Fruit fly (Drosophila melanogaster): Measurements from ENCODE around the gene CG31715.

The CG31715 gene

DNA sequence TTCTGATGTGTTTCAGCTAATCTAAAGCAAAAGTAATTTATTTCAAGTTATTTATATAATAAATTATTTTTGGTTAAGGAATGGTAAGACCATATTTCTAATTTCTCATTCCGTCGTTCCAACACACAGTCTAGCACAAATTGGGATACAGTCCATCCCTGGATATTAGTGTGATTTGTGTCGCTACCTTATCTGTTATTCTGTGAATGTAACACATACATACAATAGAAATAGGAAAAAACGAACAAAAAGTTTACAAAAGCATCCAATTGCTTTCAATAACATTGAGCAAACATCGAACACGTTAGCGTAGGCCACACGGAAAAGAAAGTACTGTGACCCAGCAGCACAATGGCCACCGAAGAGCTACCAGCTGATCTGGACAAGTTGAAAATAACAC lies 25.1 kb downstream of the CG31715 start, which contains the start of gene CG5056 (continued):
- TF ChIP-seq psq (GFP tag; optimal IDR thresholded peaks at IDR 0.05): no peak
- TF ChIP-seq CG2199 (GFP tag; IDR thresholded peaks at IDR 0.05): no peak
- no peak for TF ChIP-seq CG34422 (GFP tag; IDR thresholded peaks at IDR 0.05)
- no peak for TF ChIP-seq Asciz (GFP tag; optimal IDR thresholded peaks at IDR 0.05)
- TF ChIP-seq CG6765 (GFP tag; optimal IDR thresholded peaks at IDR 0.05): no peak
- TF ChIP-seq Max (GFP tag; optimal IDR thresholded peaks at IDR 0.05): peak; percentile 17
- TF ChIP-seq sim (GFP tag; IDR thresholded peaks at IDR 0.05): no peak
- TF ChIP-seq ERR (GFP tag; optimal IDR thresholded peaks at IDR 0.05): no peak
- no peak for TF ChIP-seq CG12219 (GFP tag; optimal IDR thresholded peaks at IDR 0.05)
- TF ChIP-seq CG6175 (GFP tag; IDR thresholded peaks at IDR 0.05): no peak
- no peak for TF ChIP-seq D (optimal IDR thresholded peaks at IDR 0.05)
- TF ChIP-seq D (GFP tag; optimal IDR thresholded peaks at IDR 0.05): peak; percentile 22
- TF ChIP-seq CG10654 (GFP tag; optimal IDR thresholded peaks at IDR 0.05): no peak
- TF ChIP-seq Mad (GFP tag; optimal IDR thresholded peaks at IDR 0.05): no peak
- peak; percentile 11 for TF ChIP-seq CG7271 (tag; optimal IDR thresholded peaks at IDR 0.05)
- TF ChIP-seq Dll (GFP tag; IDR thresholded peaks at IDR 0.05; ENCODE audit: partially characterized antibody): peak; percentile 28; the same call in 1 of the 4 replicates
- TF ChIP-seq lab (GFP tag; optimal IDR thresholded peaks at IDR 0.05): no peak
- no peak for TF ChIP-seq insv (GFP tag; optimal IDR thresholded peaks at IDR 0.05)
- no peak for TF ChIP-seq otp (GFP tag; IDR thresholded peaks at IDR 0.05)
- TF ChIP-seq CG12942 (GFP tag; optimal IDR thresholded peaks at IDR 0.05): no peak
- TF ChIP-seq CG13894 (tag; optimal IDR thresholded peaks at IDR 0.05): no peak
- no peak for TF ChIP-seq tup (GFP tag; optimal IDR thresholded peaks at IDR 0.05)
- TF ChIP-seq Dfd (GFP tag; optimal IDR thresholded peaks at IDR 0.05): no peak
- TF ChIP-seq CG10431 (GFP tag; optimal IDR thresholded peaks at IDR 0.05): no peak
- TF ChIP-seq CG15011 (GFP tag; optimal IDR thresholded peaks at IDR 0.05): no peak
- no peak for TF ChIP-seq CG4730 (GFP tag; IDR thresholded peaks at IDR 0.05)
- TF ChIP-seq MBD-R2 (GFP tag; IDR thresholded peaks at IDR 0.05): peak; percentile 85
- TF ChIP-seq CG3726 (GFP tag; IDR thresholded peaks at IDR 0.05): no peak
- peak; percentile 41 for TF ChIP-seq zen (tag; optimal IDR thresholded peaks at IDR 0.05)
- TF ChIP-seq Atf6 (GFP tag; IDR thresholded peaks at IDR 0.05): no peak
- no peak for TF ChIP-seq CG18476 (GFP tag; optimal IDR thresholded peaks at IDR 0.05)
- no peak for TF ChIP-seq CG14014 (GFP tag; IDR thresholded peaks at IDR 0.05)
- no peak for TF ChIP-seq Fer1 (GFP tag; optimal IDR thresholded peaks at IDR 0.05)
- TF ChIP-seq CG11560 (tag; IDR thresholded peaks at IDR 0.05): no peak
- TF ChIP-seq jing (GFP tag; optimal IDR thresholded peaks at IDR 0.05): no peak
- TF ChIP-seq CG7556 (GFP tag; optimal IDR thresholded peaks at IDR 0.05): no peak
- TF ChIP-seq phol (tag; optimal IDR thresholded peaks at IDR 0.05): peak; percentile 40
- no peak for TF ChIP-seq hkb (optimal IDR thresholded peaks at IDR 0.05)
- no peak for TF ChIP-seq hkb (GFP tag; IDR thresholded peaks at IDR 0.05)
- TF ChIP-seq ase (GFP tag; IDR thresholded peaks at IDR 0.05): no peak
- no peak for TF ChIP-seq BtbVII (GFP tag; optimal IDR thresholded peaks at IDR 0.05)
- TF ChIP-seq chm (GFP tag; IDR thresholded peaks at IDR 0.05): no peak
- TF ChIP-seq Atf3 (GFP tag; optimal IDR thresholded peaks at IDR 0.05): no peak
- peak; percentile 78 for TF ChIP-seq YL-1 (GFP tag; optimal IDR thresholded peaks at IDR 0.05)
- no peak for TF ChIP-seq CG9727 (GFP tag; optimal IDR thresholded peaks at IDR 0.05)
- no peak for TF ChIP-seq CG3163 (GFP tag; optimal IDR thresholded peaks at IDR 0.05)
- no peak for TF ChIP-seq CG14860 (GFP tag; IDR thresholded peaks at IDR 0.05; ENCODE audit: partially characterized antibody)
- TF ChIP-seq CG4328 (GFP tag; optimal IDR thresholded peaks at IDR 0.05): no peak
- no peak for TF ChIP-seq TFAM (GFP tag; optimal IDR thresholded peaks at IDR 0.05)
- no peak for TF ChIP-seq CG3281 (GFP tag; optimal IDR thresholded peaks at IDR 0.05)
- no peak for TF ChIP-seq Doc3 (GFP tag; IDR thresholded peaks at IDR 0.05; ENCODE audit: partially characterized antibody)
- TF ChIP-seq sob (GFP tag; IDR thresholded peaks at IDR 0.05): no peak
- no peak for TF ChIP-seq salm (tag; optimal IDR thresholded peaks at IDR 0.05)
